Fruit fly (Drosophila melanogaster): ENCODE results near the gene Ipk2.

Gene Ipk2

DNA sequence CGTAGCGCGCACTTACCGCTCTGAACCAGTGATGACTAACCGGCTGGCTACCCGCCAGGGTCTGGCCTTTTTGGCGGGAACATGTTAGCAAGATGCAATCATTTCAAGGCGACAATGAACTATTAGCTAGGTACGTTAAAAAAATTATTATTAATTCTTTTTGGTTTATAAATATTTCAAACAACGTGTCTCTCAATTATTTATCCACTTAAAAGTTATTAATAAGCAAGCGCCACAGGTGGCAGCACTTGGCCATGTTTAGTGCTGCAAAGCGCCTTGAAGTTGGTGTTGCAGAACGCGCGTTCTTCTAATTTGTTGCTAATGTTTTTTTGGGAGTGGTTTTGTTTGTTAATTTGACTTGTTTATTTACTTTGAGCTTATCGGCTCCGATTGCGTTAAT lies at the start of gene Ipk2, which contains the start of gene cold (continued):
- TF ChIP-seq chinmo (GFP tag; IDR thresholded peaks at IDR 0.05; ENCODE audit: partially characterized antibody): no peak
- TF ChIP-seq Med (GFP tag): peak; percentile 97
- no peak for TF ChIP-seq z (GFP tag; IDR thresholded peaks at IDR 0.05)
- peak; percentile 89 for TF ChIP-seq pho (GFP tag; optimal IDR thresholded peaks at IDR 0.05)
- TF ChIP-seq CG3838 (GFP tag; optimal IDR thresholded peaks at IDR 0.05): peak; percentile 59
- TF ChIP-seq ab (GFP tag; optimal IDR thresholded peaks at IDR 0.05): peak; percentile 67
- peak; percentile 80 for TF ChIP-seq Nf-YC (tag; optimal IDR thresholded peaks at IDR 0.05)
- TF ChIP-seq so (GFP tag; IDR thresholded peaks at IDR 0.05): no peak; the same call in 2 of the 3 replicates
- TF ChIP-seq CG31224 (GFP tag; IDR thresholded peaks at IDR 0.05): peak; percentile 64
- peak; percentile 31 for TF ChIP-seq CrebB (tag; optimal IDR thresholded peaks at IDR 0.05)
- peak; percentile 70 for TF ChIP-seq CG2116 (GFP tag; optimal IDR thresholded peaks at IDR 0.05)
- no peak for TF ChIP-seq fd64A (GFP tag; optimal IDR thresholded peaks at IDR 0.05)
- TF ChIP-seq Doc2 (GFP tag; IDR thresholded peaks at IDR 0.05): no peak
- peak; percentile 24 for TF ChIP-seq CG2875 (GFP tag; optimal IDR thresholded peaks at IDR 0.05)
- peak; percentile 75 for TF ChIP-seq CG1647 (GFP tag; optimal IDR thresholded peaks at IDR 0.05)
- peak; percentile 56 for TF ChIP-seq B-H1 (GFP tag; IDR thresholded peaks at IDR 0.05)
- TF ChIP-seq Ptx1 (GFP tag; IDR thresholded peaks at IDR 0.05): peak; percentile 86
- TF ChIP-seq crp (GFP tag; optimal IDR thresholded peaks at IDR 0.05): peak in 1 of 2 experiments; percentile 54
- TF ChIP-seq CG8478 (optimal IDR thresholded peaks at IDR 0.05): no peak
- peak; percentile 35 for TF ChIP-seq Elba2 (GFP tag; optimal IDR thresholded peaks at IDR 0.05)
- TF ChIP-seq toy (GFP tag; IDR thresholded peaks at IDR 0.05): 0 out of 2 replicates have a peak, but pooled peaks have one; percentile 29
- peak; percentile 65 for TF ChIP-seq D19B (GFP tag; optimal IDR thresholded peaks at IDR 0.05)
- TF ChIP-seq bsh (GFP tag; optimal IDR thresholded peaks at IDR 0.05): peak in 1 of 2 experiments; percentile 69
- no peak for TF ChIP-seq PHDP (tag; optimal IDR thresholded peaks at IDR 0.05)
- TF ChIP-seq Rx (GFP tag; IDR thresholded peaks at IDR 0.05): peak; percentile 62
- peak; percentile 68 for TF ChIP-seq CG3065 (GFP tag; optimal IDR thresholded peaks at IDR 0.05)
- peak; percentile 46 for TF ChIP-seq BEAF-32 (GFP tag; optimal IDR thresholded peaks at IDR 0.05)
- TF ChIP-seq Jarid2 (GFP tag; optimal IDR thresholded peaks at IDR 0.05): peak; percentile 1
- TF ChIP-seq usp (GFP tag; optimal IDR thresholded peaks at IDR 0.05): no peak
- TF ChIP-seq CG3163 (GFP tag; optimal IDR thresholded peaks at IDR 0.05): peak; percentile 55
- TF ChIP-seq sisA (GFP tag; IDR thresholded peaks at IDR 0.05): peak; percentile 70
- TF ChIP-seq CG11504 (tag; optimal IDR thresholded peaks at IDR 0.05): peak; percentile 92
- TF ChIP-seq CG10147 (GFP tag; optimal IDR thresholded peaks at IDR 0.05): peak; percentile 74
- TF ChIP-seq Bgb (GFP tag; IDR thresholded peaks at IDR 0.05; ENCODE audit: partially characterized antibody): no peak; the same call in 1 of the 2 replicates
- TF ChIP-seq pzg (GFP tag; optimal IDR thresholded peaks at IDR 0.05): peak; percentile 79
- no peak for TF ChIP-seq CG42726 (GFP tag; IDR thresholded peaks at IDR 0.05; ENCODE audit: partially characterized antibody)
- TF ChIP-seq CG16779 (GFP tag; IDR thresholded peaks at IDR 0.05): no peak
- TF ChIP-seq da (GFP tag; optimal IDR thresholded peaks at IDR 0.05): peak; percentile 37
- peak; percentile 93 for TF ChIP-seq CG3847 (GFP tag; IDR thresholded peaks at IDR 0.05)
- TF ChIP-seq Ets97D (GFP tag; optimal IDR thresholded peaks at IDR 0.05): peak; percentile 68
- TF ChIP-seq CG4282 (GFP tag; optimal IDR thresholded peaks at IDR 0.05): peak; percentile 51
- TF ChIP-seq Hr3 (GFP tag; optimal IDR thresholded peaks at IDR 0.05): peak; percentile 83
- TF ChIP-seq Stat92E (GFP tag; optimal IDR thresholded peaks at IDR 0.05): no peak
- peak; percentile 42 for TF ChIP-seq NC2α (GFP tag; optimal IDR thresholded peaks at IDR 0.05)
- peak; percentile 22 for TF ChIP-seq schlank (tag; optimal IDR thresholded peaks at IDR 0.05)
- no peak for TF ChIP-seq sim (GFP tag; IDR thresholded peaks at IDR 0.05)
- TF ChIP-seq pum (GFP tag; optimal IDR thresholded peaks at IDR 0.05): peak; percentile 81
- TF ChIP-seq CG1024 (GFP tag; IDR thresholded peaks at IDR 0.05): peak; percentile 63; the same call in 1 of the 2 replicates
- peak; percentile 50 for TF ChIP-seq CG1603 (tag; optimal IDR thresholded peaks at IDR 0.05)
- peak; percentile 60 for TF ChIP-seq CG10654 (GFP tag; optimal IDR thresholded peaks at IDR 0.05)
- peak; percentile 63; the same call in 1 of the 2 replicates for TF ChIP-seq CG14014 (GFP tag; IDR thresholded peaks at IDR 0.05)

All from whole organism, embryonic.